Worm (Caenorhabditis elegans) whole organism, midembryonic: ENCODE measurements around the gene Y16E11A.4.

ENCODE experiments used
- flt-1 ChIP-seq: fragments of 200-800 bp; sonication (Bioruptor generic); IDR thresholded peaks from 2 replicates; pipeline ENCODE4 v1.3.6; 2022; ENCODE audit warnings: missing genetic modification characterization, missing compliant biosample characterization
- klf-2 ChIP-seq: fragments of 200-800 bp; sonication (Bioruptor generic); conservative IDR thresholded peaks from 2 replicates; pipeline ENCODE4 v1.3.6; 2022; ENCODE audit warnings: missing genetic modification reagents, missing genetic modification characterization, missing compliant biosample characterization
- med-1 ChIP-seq: sonication (generic microtip); optimal IDR thresholded peaks from 2 replicates; lab custom pipeline; 2017; ENCODE audit warnings: missing genetic modification characterization, mild to moderate bottlenecking, missing compliant biosample characterization, antibody characterized with exemption, missing genetic modification reagents; ENCODE audit not compliant: insufficient read depth
- ref-1 ChIP-seq: fragments of 200-800 bp; sonication (Bioruptor generic); conservative IDR thresholded peaks from 2 replicates; pipeline ENCODE4 v1.3.6; 2022; ENCODE audit warnings: missing genetic modification reagents, missing genetic modification characterization, missing compliant biosample characterization
- ztf-23 ChIP-seq: fragments of 200-800 bp; sonication (Bioruptor generic); IDR thresholded peaks from 2 replicates; pipeline ENCODE4 v1.3.6; 2022; ENCODE audit warnings: missing genetic modification reagents, missing genetic modification characterization, missing compliant biosample characterization
- ztf-29 ChIP-seq: fragments of 200-800 bp; sonication (Bioruptor generic); IDR thresholded peaks from 2 replicates; pipeline ENCODE4 v1.3.6; 2022; ENCODE audit warnings: missing genetic modification reagents, missing genetic modification characterization, missing compliant biosample characterization

ce11 chrII:1949119-1949518, 38.0 kb upstream of the Y16E11A.4 start:
- TF ChIP-seq flt-1 (GFP tag; lab: Robert Waterston, UW) (no peak), ztf-29 (GFP tag; lab: Robert Waterston, UW) (no peak), ref-1 (GFP tag; lab: Robert Waterston, UW) (no peak), ztf-23 (GFP tag; lab: Robert Waterston, UW) (no peak), klf-2 (GFP tag; lab: Robert Waterston, UW) (no peak), med-1 (GFP tag; lab: Kevin White, UChicago) (no peak)
